Fruit fly (Drosophila melanogaster): ENCODE data around the gene RpS14b.

RpS14b gene

DNA sequence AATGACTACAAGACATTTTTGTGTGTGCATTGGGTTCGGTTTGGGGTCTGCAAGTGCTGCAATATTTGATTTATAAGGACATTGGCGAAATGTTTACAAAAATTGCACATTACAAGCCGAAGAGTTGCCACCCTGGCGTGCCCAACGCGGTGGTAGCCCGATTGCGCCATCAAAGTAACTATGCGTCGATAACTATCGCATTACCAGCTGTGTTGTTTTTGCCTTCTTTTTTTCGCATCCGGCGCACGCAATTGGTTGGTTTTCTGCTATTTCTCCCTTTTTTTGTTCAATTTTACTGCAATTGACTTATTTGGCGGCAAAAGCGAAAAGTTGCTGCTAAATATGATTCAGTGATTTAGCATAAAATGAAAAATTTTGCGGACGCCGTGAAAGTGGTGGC lies at the start of gene RpS14b:
RpS14b (plus strand) TSS at position 220 of the 400 bp plus-strand sequence.
- TF ChIP-seq Sin3A (optimal IDR thresholded peaks at IDR 0.05) (no peak), psq (optimal IDR thresholded peaks at IDR 0.05) (no peak), insv (optimal IDR thresholded peaks at IDR 0.05) (no peak), Myc (optimal IDR thresholded peaks at IDR 0.05) (no peak), h (optimal IDR thresholded peaks at IDR 0.05) (no peak), ttk (optimal IDR thresholded peaks at IDR 0.05) (no peak)

DNA sequence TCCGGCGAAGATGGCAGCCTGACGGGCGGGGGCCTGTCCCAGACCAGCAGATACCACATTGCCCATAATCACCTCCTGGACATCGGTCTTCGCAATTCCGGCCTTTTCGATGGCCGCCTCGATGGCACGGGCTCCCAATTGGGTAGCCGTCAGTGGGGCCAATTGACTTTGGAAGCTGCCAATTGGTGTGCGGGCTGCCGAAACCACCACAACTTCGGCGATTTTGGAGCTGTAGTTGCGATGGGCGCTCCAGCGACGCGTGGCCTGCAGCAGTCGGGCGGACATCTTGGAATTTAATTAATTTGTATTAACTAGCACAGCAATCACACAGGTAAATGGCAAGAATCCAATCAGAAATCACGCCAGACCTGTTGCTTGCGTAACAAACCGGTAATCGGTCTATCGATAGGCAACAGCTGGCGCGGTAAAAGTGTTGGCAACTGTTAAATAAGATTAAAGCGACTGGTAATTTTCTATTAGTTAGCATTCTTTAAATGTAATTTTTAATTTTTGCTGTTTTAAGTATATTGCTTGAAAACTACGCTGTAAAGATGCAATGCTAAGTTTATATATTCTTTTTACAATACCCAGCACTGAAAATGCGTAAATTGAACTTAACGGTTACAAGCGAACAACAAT lies 46.2 kb upstream of the RpS14b start, which contains the start of gene Acat1:
Acat1 (minus strand) TSS at position 400 of the 639 bp plus-strand sequence.
- TF ChIP-seq psq (optimal IDR thresholded peaks at IDR 0.05) (no peak), insv (optimal IDR thresholded peaks at IDR 0.05) (no peak), Sin3A (optimal IDR thresholded peaks at IDR 0.05) (no peak), h (optimal IDR thresholded peaks at IDR 0.05) (no peak), ttk (optimal IDR thresholded peaks at IDR 0.05) (no peak), Myc (optimal IDR thresholded peaks at IDR 0.05) (no peak)

DNA sequence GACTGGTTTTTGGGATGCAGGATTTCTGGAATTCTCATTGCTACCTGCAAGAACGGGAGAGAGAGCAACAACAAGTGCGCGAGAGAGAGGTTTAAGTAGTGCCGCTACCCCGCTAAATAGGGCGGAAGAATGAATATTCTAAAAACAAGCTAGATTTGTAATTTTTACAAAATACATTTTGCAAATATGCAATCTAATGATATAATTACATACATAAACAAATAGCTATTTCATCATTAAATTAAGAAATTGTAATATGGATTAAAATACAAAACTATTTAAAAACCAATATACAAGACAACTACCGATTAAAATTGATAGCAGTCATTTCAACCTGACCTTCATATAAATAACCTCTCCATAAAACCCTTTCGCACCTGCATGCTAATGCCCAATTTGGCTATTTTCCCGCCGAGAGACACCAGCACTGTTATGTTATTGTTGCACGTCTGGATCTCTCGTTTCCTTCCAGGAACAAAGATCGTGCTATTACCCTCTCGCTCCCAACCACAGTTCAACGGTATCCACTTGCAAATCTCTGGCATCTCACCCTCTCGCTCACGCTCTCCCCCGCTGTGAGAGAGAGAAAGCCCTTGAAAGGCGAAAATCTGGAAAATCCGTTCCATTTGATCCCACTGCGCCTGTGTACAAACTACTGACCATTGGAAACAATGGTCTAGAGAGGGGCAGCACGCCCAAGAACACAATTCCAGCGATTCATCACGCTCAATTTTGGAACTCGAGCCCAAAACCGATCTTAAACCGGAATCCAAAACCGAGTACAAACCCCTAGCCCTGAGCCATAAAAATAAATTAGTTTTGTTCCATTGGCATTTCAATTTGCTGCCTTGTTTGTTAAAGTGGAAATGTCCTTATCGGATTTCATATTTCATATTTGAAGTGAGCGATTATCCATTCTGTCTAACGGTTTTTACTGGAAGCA lies 42.8 kb upstream of the RpS14b start, which contains the start of gene Nek2:
Nek2 (minus strand) TSS at position 51 of the 943 bp plus-strand sequence.
- TF ChIP-seq h (optimal IDR thresholded peaks at IDR 0.05) = no peak
- no peak for TF ChIP-seq Myc (optimal IDR thresholded peaks at IDR 0.05)
- no peak for TF ChIP-seq psq (optimal IDR thresholded peaks at IDR 0.05)
- no peak for TF ChIP-seq insv (optimal IDR thresholded peaks at IDR 0.05)
- TF ChIP-seq ttk (optimal IDR thresholded peaks at IDR 0.05) = no peak
- no peak for TF ChIP-seq Sin3A (optimal IDR thresholded peaks at IDR 0.05)

DNA sequence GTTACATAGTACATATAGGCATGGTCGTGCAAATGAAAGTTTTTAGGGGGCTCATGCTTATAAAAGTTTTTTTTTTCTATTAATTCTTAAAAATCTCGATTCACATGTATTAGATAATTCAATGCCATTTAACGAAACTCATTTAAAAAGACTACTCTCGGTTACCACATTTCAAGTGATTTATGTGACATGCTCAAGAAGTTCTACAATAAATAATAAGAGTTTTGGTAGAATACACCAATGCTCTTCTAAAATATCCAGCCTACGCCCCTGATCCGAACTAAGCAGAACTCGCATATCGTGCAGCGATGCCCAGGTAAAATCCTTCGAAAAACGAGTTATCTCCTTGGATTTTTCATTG lies 42.2 kb upstream of the RpS14b start:
- TF ChIP-seq h (optimal IDR thresholded peaks at IDR 0.05) = no peak
- no peak for TF ChIP-seq ttk (optimal IDR thresholded peaks at IDR 0.05)
- no peak for TF ChIP-seq Myc (optimal IDR thresholded peaks at IDR 0.05)
- no peak for TF ChIP-seq psq (optimal IDR thresholded peaks at IDR 0.05)
- TF ChIP-seq Sin3A (optimal IDR thresholded peaks at IDR 0.05) = no peak
- TF ChIP-seq insv (optimal IDR thresholded peaks at IDR 0.05) = no peak

DNA sequence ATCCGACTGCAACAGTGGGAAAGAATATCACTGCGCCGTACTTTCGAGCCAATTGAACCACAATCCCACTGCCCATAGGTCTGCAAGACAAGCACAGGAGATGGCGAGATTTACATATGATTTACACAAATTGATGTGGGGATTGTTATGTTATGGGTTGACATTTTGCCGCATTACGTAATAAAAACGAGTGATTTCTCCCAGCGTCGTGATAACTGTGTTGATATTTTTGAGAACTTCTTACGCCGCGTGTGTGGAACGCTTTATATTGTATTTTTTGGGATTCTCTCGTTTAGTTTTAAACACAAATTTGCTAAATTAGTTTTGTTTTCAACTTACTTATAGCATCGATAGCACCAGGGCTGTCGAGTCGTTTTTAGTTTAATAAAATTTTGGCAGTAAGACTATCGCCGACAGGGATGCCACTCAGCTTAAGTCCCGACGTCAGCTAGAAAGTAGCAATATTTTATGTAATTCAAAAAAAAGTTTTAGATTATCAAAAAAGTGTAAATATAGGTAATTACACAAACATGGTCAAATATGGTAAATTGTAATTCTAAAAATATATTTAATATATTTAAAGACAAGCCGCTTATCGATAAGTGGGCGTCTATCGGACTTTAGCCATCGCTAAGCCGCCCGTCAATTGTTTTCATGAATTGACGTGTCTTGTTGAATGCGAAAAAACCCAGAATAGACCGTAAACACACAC lies 41.1 kb upstream of the RpS14b start, which contains the start of the genes CG45089, ND-MNLL and p115:
CG45089 (minus strand) TSS at position 388 of the 712 bp plus-strand sequence.
ND-MNLL (minus strand) TSS at position 388 of the 712 bp plus-strand sequence.
p115 (plus strand) TSS at position 621 of the 712 bp plus-strand sequence.
- no peak for TF ChIP-seq psq (optimal IDR thresholded peaks at IDR 0.05)
- TF ChIP-seq ttk (optimal IDR thresholded peaks at IDR 0.05) = no peak
- no peak for TF ChIP-seq Sin3A (optimal IDR thresholded peaks at IDR 0.05)
- TF ChIP-seq h (optimal IDR thresholded peaks at IDR 0.05) = no peak
- no peak for TF ChIP-seq insv (optimal IDR thresholded peaks at IDR 0.05)
- no peak for TF ChIP-seq Myc (optimal IDR thresholded peaks at IDR 0.05)

DNA sequence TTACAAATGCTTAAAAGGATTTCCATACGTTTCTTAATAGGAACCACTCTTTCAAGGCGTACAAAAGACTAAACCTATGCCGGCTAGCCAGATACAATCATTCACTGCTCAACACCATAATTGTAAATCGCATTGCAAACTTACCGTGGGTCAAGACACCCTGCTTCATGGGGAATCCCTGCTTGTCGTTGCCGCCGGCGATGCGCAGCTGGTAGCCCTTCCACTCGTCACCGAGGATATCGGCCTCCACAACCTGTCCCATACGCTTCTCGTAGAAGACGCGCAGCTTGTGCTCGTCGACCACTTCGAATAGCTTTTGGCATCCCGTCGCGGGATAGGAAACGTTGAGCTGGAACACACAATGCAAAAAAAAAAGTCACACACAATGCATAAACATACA lies 34.0 kb upstream of the RpS14b start:
- no peak for TF ChIP-seq psq (optimal IDR thresholded peaks at IDR 0.05)
- TF ChIP-seq h (optimal IDR thresholded peaks at IDR 0.05) = no peak
- no peak for TF ChIP-seq Myc (optimal IDR thresholded peaks at IDR 0.05)
- TF ChIP-seq Sin3A (optimal IDR thresholded peaks at IDR 0.05) = no peak

DNA sequence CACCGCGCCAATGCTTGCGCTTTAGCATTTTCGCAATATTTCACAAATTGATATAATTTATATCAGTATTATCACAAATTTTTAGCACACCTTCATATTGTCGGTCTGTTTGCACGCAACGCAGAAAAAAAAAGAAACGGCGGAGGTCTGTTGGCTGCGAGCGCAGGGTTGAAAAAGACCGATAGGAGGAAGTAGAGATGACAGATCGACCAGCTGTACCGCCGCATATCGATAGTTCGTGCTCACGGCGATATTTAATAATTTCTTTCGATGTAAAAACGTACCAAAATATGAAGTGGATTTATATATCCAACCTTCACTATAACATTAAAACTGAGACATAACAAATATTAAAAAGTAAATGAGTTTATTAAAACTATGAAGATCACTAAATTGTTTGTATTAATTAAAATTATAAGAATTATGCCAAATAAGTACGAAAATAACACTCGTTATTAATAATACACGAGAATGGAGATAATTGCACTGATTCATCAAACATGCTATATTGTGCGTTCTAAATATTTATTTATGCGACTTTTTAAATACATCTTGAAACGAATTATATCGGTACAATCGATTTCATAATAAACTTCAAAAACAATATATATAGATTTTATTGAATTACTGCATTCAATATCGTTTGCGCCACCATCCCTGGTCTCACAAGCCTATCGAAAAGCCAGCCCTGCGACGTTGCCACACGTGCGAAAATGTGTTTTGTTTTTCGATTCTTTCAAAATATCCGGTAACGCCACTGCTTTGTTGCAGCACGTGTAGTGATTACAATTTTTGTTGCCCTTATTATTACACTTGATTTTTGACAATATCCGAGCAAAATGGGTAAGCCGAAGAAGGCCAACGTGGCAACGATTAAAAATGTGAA lies 33.3 kb upstream of the RpS14b start, which contains the start of the genes RpS6 and bys:
RpS6 (minus strand) TSS at position 179 of the 886 bp plus-strand sequence.
bys (plus strand) TSS at position 728 of the 886 bp plus-strand sequence.
- TF ChIP-seq psq (optimal IDR thresholded peaks at IDR 0.05) (no peak), insv (optimal IDR thresholded peaks at IDR 0.05) (no peak), h (optimal IDR thresholded peaks at IDR 0.05) (no peak), ttk (optimal IDR thresholded peaks at IDR 0.05) (no peak), Myc (optimal IDR thresholded peaks at IDR 0.05) (no peak), Sin3A (optimal IDR thresholded peaks at IDR 0.05) (no peak)

DNA sequence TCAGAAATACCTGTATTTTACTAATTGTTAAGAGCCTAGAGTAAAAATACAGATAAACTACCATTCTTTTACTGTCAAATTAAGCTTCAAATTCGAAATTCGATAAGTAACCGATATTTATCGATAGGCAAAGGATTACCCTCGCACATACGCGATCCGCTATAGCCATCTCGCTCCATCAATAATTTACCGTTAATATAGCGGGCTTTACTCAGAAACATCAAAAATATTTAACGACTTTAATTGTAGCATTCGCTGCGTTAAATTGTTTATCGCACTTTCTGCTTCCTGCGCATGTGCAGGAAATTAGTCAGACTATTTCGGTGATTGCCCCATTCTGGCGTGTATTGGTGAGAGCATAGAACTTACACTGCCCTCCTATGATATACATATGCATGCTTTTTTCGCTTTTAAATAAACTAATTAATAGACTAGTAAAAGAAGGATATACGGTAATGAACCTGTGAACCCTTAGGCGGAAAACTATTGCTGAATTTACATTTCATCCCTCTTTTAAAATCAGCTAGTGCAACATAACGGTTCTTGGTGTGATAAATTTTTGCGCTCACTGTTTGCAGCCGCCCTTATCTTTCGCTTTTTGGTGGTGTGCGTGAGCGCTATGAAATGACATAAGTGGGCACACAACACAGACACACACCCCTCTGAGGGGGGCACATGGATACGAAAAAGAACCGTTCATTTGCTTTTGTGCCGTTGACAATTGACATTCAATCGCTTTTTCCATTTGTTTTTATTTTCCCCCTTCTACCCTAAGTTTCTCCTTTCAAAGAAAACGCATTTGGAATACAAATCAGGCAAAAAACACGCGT lies 26.2 kb upstream of the RpS14b start, which contains the start of the genes dpr14 and spidey:
dpr14 (minus strand) TSS at position 48 of the 830 bp plus-strand sequence.
spidey (plus strand) TSS at position 693 of the 830 bp plus-strand sequence.
- TF ChIP-seq Sin3A (optimal IDR thresholded peaks at IDR 0.05) (no peak), ttk (optimal IDR thresholded peaks at IDR 0.05) (no peak), psq (optimal IDR thresholded peaks at IDR 0.05) (no peak), h (optimal IDR thresholded peaks at IDR 0.05) (no peak), Myc (optimal IDR thresholded peaks at IDR 0.05) (no peak), insv (optimal IDR thresholded peaks at IDR 0.05) (no peak)

DNA sequence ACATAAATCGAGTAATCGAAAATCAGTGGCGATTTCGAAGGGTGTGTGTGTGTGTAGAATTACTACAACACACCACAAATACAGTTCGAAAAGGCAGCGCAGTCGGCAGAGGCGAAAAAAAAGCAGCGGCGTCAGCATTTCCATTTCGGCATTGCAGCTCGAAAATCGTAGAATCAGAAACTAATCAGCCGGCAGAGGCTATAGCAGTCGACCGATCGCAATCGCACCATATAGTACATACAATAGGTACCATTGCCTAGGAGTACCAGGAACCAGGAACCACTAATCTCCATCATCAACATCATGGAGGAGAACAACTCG lies 25.7 kb upstream of the RpS14b start:
- TF ChIP-seq Myc (optimal IDR thresholded peaks at IDR 0.05) (no peak), h (optimal IDR thresholded peaks at IDR 0.05) (no peak), ttk (optimal IDR thresholded peaks at IDR 0.05) (no peak), insv (optimal IDR thresholded peaks at IDR 0.05) (no peak), Sin3A (optimal IDR thresholded peaks at IDR 0.05) (no peak), psq (optimal IDR thresholded peaks at IDR 0.05) (no peak)

DNA sequence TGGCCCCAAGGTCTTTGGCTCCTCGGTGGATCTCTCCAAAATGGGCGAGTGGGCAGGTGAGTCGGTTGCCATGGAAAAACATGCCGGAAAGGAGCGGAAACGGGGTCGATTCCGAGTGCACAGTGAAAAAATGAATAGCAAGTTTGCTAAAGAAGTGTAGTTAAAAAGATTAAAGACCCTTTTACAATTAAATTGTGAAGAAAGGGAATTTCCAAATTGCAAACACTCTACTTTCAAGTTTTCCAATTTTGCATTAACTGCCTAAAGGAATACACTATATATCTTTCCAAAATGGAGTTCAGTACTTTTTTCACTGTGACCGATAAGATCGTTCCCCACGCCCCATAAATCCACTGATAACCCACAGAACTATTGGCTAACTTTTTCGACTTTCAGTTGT lies 25.2 kb upstream of the RpS14b start:
- TF ChIP-seq Sin3A (optimal IDR thresholded peaks at IDR 0.05) (no peak), psq (optimal IDR thresholded peaks at IDR 0.05) (no peak), Myc (optimal IDR thresholded peaks at IDR 0.05) (no peak), h (optimal IDR thresholded peaks at IDR 0.05) (no peak), insv (optimal IDR thresholded peaks at IDR 0.05) (no peak), ttk (optimal IDR thresholded peaks at IDR 0.05) (no peak)
